Worm (Caenorhabditis elegans) whole organism, L1 larva: ENCODE results near the gene clec-208.

ENCODE experiments used
- C16A3.4 ChIP-seq: fragments of 150-350 bp; optimal IDR thresholded peaks from 2 replicates; lab custom pipeline; 2014; ENCODE audit warnings: missing biosample characterization, missing genetic modification characterization
- C34B4.2 ChIP-seq: sonication (generic microtip); optimal IDR thresholded peaks from 2 replicates; lab custom pipeline; 2017; ENCODE audit warnings: mild to moderate bottlenecking, missing genetic modification characterization, missing compliant biosample characterization
- F16B12.6 ChIP-seq: fragments of 150-350 bp; optimal IDR thresholded peaks from 2 replicates; lab custom pipeline; 2014; ENCODE audit warnings: missing biosample characterization, missing genetic modification characterization
- Y116A8C.19 ChIP-seq: sonication (generic microtip); optimal IDR thresholded peaks from 2 replicates; lab custom pipeline; 2016; ENCODE audit warnings: missing compliant biosample characterization, missing genetic modification characterization, borderline replicate concordance
- aha-1 ChIP-seq: fragments of 150-350 bp; optimal IDR thresholded peaks from 2 replicates; lab custom pipeline; 2014; ENCODE audit warnings: missing biosample characterization, missing genetic modification characterization
- aly-2 ChIP-seq: fragments of 150-350 bp; optimal IDR thresholded peaks from 2 replicates; lab custom pipeline; 2014; ENCODE audit warnings: missing biosample characterization, missing genetic modification characterization
- ama-1 ChIP-seq: fragments of 150-350 bp; optimal IDR thresholded peaks from 2 replicates; lab custom pipeline; 2014
- blmp-1 ChIP-seq: fragments of 150-350 bp; optimal IDR thresholded peaks from 2 replicates; lab custom pipeline; 2014; ENCODE audit warnings: missing biosample characterization, missing genetic modification characterization
- ceh-82 ChIP-seq, 3 experiments: fragments of 150-350 bp in 1 of 3; sonication (generic microtip) in 2 of 3; optimal IDR thresholded peaks; 2 replicates each; lab custom pipeline; 2014 to 2017; ENCODE audit warnings: missing biosample characterization in 3 of 3, missing genetic modification characterization in 3 of 3
- ceh-90 ChIP-seq: sonication (generic microtip); optimal IDR thresholded peaks from 2 replicates; lab custom pipeline; 2016; ENCODE audit warnings: missing genetic modification characterization, missing compliant biosample characterization
- dsc-1 ChIP-seq: sonication (generic microtip); optimal IDR thresholded peaks from 2 replicates; lab custom pipeline; 2016; ENCODE audit warnings: mild to moderate bottlenecking, missing genetic modification characterization, missing compliant biosample characterization
- efl-1 ChIP-seq, 4 experiments: fragments of 150-350 bp; optimal IDR thresholded peaks in 3 of 4; peaks in 1 of 4; 1 replicate in 1 of 4; 2 replicates in 3 of 4; lab custom pipeline; 2014; ENCODE audit warnings: missing biosample characterization in 2 of 4, missing genetic modification characterization in 2 of 4, missing genetic modification reagents in 2 of 4
- efl-3 ChIP-seq: fragments of 200-800 bp; sonication (Bioruptor generic); optimal IDR thresholded peaks from 2 replicates; lab custom pipeline; 2018; ENCODE audit warnings: mild to moderate bottlenecking, missing genetic modification characterization, missing compliant biosample characterization
- egl-13 ChIP-seq: sonication (generic microtip); optimal IDR thresholded peaks from 2 replicates; lab custom pipeline; 2016; ENCODE audit warnings: missing genotype, missing genetic modification reagents, missing genetic modification characterization, missing compliant biosample characterization
- elt-2 ChIP-seq: sonication (generic microtip); optimal IDR thresholded peaks from 2 replicates; lab custom pipeline; 2016; ENCODE audit warnings: missing genetic modification characterization, mild to moderate bottlenecking, inconsistent platforms, missing compliant biosample characterization, missing genetic modification reagents
- ets-5 ChIP-seq: fragments of 200-800 bp; sonication (Bioruptor generic); IDR thresholded peaks from 2 replicates; pipeline ENCODE4 v1.3.6; 2022; ENCODE audit warnings: missing genetic modification characterization, missing compliant biosample characterization
- fkh-8 ChIP-seq: sonication (generic microtip); optimal IDR thresholded peaks from 2 replicates; lab custom pipeline; 2016; ENCODE audit warnings: mild to moderate bottlenecking, missing genetic modification characterization, missing compliant biosample characterization
- grh-1 ChIP-seq: fragments of 200-800 bp; sonication (Bioruptor generic); IDR thresholded peaks from 2 replicates; pipeline ENCODE4 v1.3.6; 2022; ENCODE audit warnings: missing genetic modification reagents, missing genetic modification characterization, missing compliant biosample characterization
- hlh-17 ChIP-seq: fragments of 200-800 bp; sonication (Bioruptor generic); optimal IDR thresholded peaks from 2 replicates; lab custom pipeline; 2018; ENCODE audit warnings: missing genetic modification characterization, mild to moderate bottlenecking, missing compliant biosample characterization, moderate library complexity, borderline replicate concordance
- hlh-4 ChIP-seq: sonication (generic microtip); optimal IDR thresholded peaks from 2 replicates; lab custom pipeline; 2016; ENCODE audit warnings: mild to moderate bottlenecking, missing genetic modification characterization, missing compliant biosample characterization
- irx-1 ChIP-seq: sonication (generic microtip); optimal IDR thresholded peaks from 2 replicates; lab custom pipeline; 2016; ENCODE audit warnings: missing genetic modification characterization, missing compliant biosample characterization
- isw-1 ChIP-seq: fragments of 200-800 bp; sonication (Bioruptor generic); IDR thresholded peaks from 2 replicates; pipeline ENCODE4 v1.3.6; 2022; ENCODE audit warnings: missing genetic modification characterization, missing compliant biosample characterization
- lin-13 ChIP-seq: fragments of 150-350 bp; optimal IDR thresholded peaks from 2 replicates; lab custom pipeline; 2014; ENCODE audit warnings: missing biosample characterization, missing genetic modification reagents, missing genetic modification characterization
- lin-14 ChIP-seq: fragments of 200-800 bp; sonication (Bioruptor generic); optimal IDR thresholded peaks from 2 replicates; lab custom pipeline; 2018; ENCODE audit warnings: mild to moderate bottlenecking, missing genetic modification characterization, moderate library complexity, missing compliant biosample characterization
- lin-15B ChIP-seq: fragments of 150-350 bp; sonication (generic microtip); optimal IDR thresholded peaks from 3 replicates; lab custom pipeline; 2014; ENCODE audit warnings: missing biosample characterization, missing genetic modification characterization
- lin-35 ChIP-seq, 2 experiments: fragments of 150-350 bp; optimal IDR thresholded peaks; 2 replicates each; lab custom pipeline; 2014; ENCODE audit warnings: missing biosample characterization in 2 of 2, missing genetic modification characterization in 2 of 2, missing genetic modification reagents in 2 of 2
- lin-39 ChIP-seq: fragments of 150-350 bp; optimal IDR thresholded peaks from 2 replicates; lab custom pipeline; 2014; ENCODE audit warnings: missing biosample characterization, missing genetic modification reagents, missing genetic modification characterization
- lir-3 ChIP-seq: sonication (generic microtip); optimal IDR thresholded peaks from 2 replicates; lab custom pipeline; 2016; ENCODE audit warnings: mild to moderate bottlenecking, missing genetic modification characterization, moderate library complexity, missing compliant biosample characterization; ENCODE audit not compliant: poor library complexity
- lsy-2 ChIP-seq, 2 experiments: fragments of 150-350 bp; optimal IDR thresholded peaks; 2 replicates each; lab custom pipeline; 2014; ENCODE audit warnings: missing biosample characterization in 2 of 2, missing genetic modification characterization in 2 of 2
- mdl-1 ChIP-seq, 2 experiments: fragments of 150-350 bp; optimal IDR thresholded peaks; 2 replicates each; lab custom pipeline; 2014 to 2017; ENCODE audit warnings: missing biosample characterization in 2 of 2, missing genetic modification characterization in 2 of 2, inconsistent platforms in 1 of 2
- mep-1 ChIP-seq: fragments of 150-350 bp; optimal IDR thresholded peaks from 2 replicates; lab custom pipeline; 2014; ENCODE audit warnings: missing biosample characterization, missing genetic modification characterization
- nhr-12 ChIP-seq: sonication (generic microtip); optimal IDR thresholded peaks from 2 replicates; lab custom pipeline; 2017; ENCODE audit warnings: missing biosample characterization, missing genetic modification characterization
- nhr-19 ChIP-seq: fragments of 200-800 bp; sonication (Bioruptor generic); conservative IDR thresholded peaks from 2 replicates; pipeline ENCODE4 v1.3.6; 2022; ENCODE audit warnings: missing genetic modification characterization, missing compliant biosample characterization
- nhr-20 ChIP-seq: sonication (generic microtip); optimal IDR thresholded peaks from 2 replicates; lab custom pipeline; 2016; ENCODE audit warnings: mild to moderate bottlenecking, missing genetic modification characterization, missing compliant biosample characterization
- nhr-237 ChIP-seq: fragments of 150-350 bp; optimal IDR thresholded peaks from 2 replicates; lab custom pipeline; 2014; ENCODE audit warnings: missing biosample characterization, missing genetic modification characterization
- nhr-28 ChIP-seq: fragments of 150-350 bp; optimal IDR thresholded peaks from 2 replicates; lab custom pipeline; 2014; ENCODE audit warnings: missing biosample characterization, missing genetic modification characterization
- nhr-76 ChIP-seq: sonication (generic microtip); optimal IDR thresholded peaks from 2 replicates; lab custom pipeline; 2017; ENCODE audit warnings: missing biosample characterization, missing genetic modification characterization
- nhr-77 ChIP-seq: fragments of 150-350 bp; optimal IDR thresholded peaks from 2 replicates; lab custom pipeline; 2014; ENCODE audit warnings: missing biosample characterization, missing genetic modification characterization
- nhr-84 ChIP-seq: sonication (generic microtip); optimal IDR thresholded peaks from 2 replicates; lab custom pipeline; 2017; ENCODE audit warnings: missing biosample characterization, missing genetic modification characterization
- nhr-85 ChIP-seq: sonication (generic microtip); peaks from one replicate; lab custom pipeline; 2016; ENCODE audit warnings: missing genetic modification characterization, inconsistent platforms, missing compliant biosample characterization
- pag-3 ChIP-seq: sonication (generic microtip); optimal IDR thresholded peaks from 2 replicates; lab custom pipeline; 2017; ENCODE audit warnings: missing genetic modification characterization, mild to moderate bottlenecking, missing compliant biosample characterization, antibody characterized with exemption, borderline replicate concordance; ENCODE audit not compliant: insufficient read depth
- pax-3 ChIP-seq: fragments of 200-800 bp; sonication (Bioruptor generic); optimal IDR thresholded peaks from 2 replicates; lab custom pipeline; 2018; ENCODE audit warnings: mild to moderate bottlenecking, missing genetic modification characterization, moderate library complexity, missing compliant biosample characterization
- rnt-1 ChIP-seq: sonication (generic microtip); optimal IDR thresholded peaks from 2 replicates; lab custom pipeline; 2016; ENCODE audit warnings: mild to moderate bottlenecking, missing genetic modification characterization, moderate library complexity, missing compliant biosample characterization
- skn-1 ChIP-seq: fragments of 150-350 bp; optimal IDR thresholded peaks from 2 replicates; lab custom pipeline; 2014; ENCODE audit warnings: missing biosample characterization, missing genetic modification characterization
- snu-23 ChIP-seq: sonication (generic microtip); optimal IDR thresholded peaks from 2 replicates; lab custom pipeline; 2016; ENCODE audit warnings: missing genetic modification characterization, missing compliant biosample characterization
- sptf-1 ChIP-seq: fragments of 150-350 bp; optimal IDR thresholded peaks from 2 replicates; lab custom pipeline; 2014; ENCODE audit warnings: missing biosample characterization, missing genetic modification characterization
- sup-37 ChIP-seq: fragments of 200-800 bp; sonication (Bioruptor generic); optimal IDR thresholded peaks from 2 replicates; lab custom pipeline; 2018; ENCODE audit warnings: mild to moderate bottlenecking, missing genetic modification characterization, missing compliant biosample characterization
- swsn-7 ChIP-seq: sonication (generic microtip); optimal IDR thresholded peaks from 2 replicates; lab custom pipeline; 2016; ENCODE audit warnings: missing genetic modification characterization, missing compliant biosample characterization
- unc-30 ChIP-seq: sonication (generic microtip); optimal IDR thresholded peaks from 2 replicates; lab custom pipeline; 2017; ENCODE audit warnings: missing biosample characterization, missing genetic modification characterization
- unc-86 ChIP-seq: sonication (generic microtip); optimal IDR thresholded peaks from 2 replicates; lab custom pipeline; 2016; ENCODE audit warnings: missing genetic modification characterization, missing compliant biosample characterization
- unc-98 ChIP-seq: fragments of 200-800 bp; sonication (Bioruptor generic); IDR thresholded peaks from 2 replicates; pipeline ENCODE4 v1.3.6; 2022; ENCODE audit warnings: missing genetic modification characterization, missing compliant biosample characterization
- zag-1 ChIP-seq: fragments of 150-350 bp; optimal IDR thresholded peaks from 2 replicates; lab custom pipeline; 2014; ENCODE audit warnings: missing biosample characterization, missing genetic modification characterization
- zip-4 ChIP-seq: fragments of 200-800 bp; sonication (Bioruptor generic); optimal IDR thresholded peaks from 2 replicates; lab custom pipeline; 2018; ENCODE audit warnings: mild to moderate bottlenecking, missing genetic modification characterization, moderate library complexity, missing compliant biosample characterization
- ztf-11 ChIP-seq, 2 experiments: sonication (generic microtip); optimal IDR thresholded peaks; 2 replicates each; lab custom pipeline; 2016 to 2017; ENCODE audit warnings: missing genetic modification characterization in 2 of 2, missing biosample characterization in 1 of 2, missing compliant biosample characterization in 1 of 2

clec-208 gene

DNA sequence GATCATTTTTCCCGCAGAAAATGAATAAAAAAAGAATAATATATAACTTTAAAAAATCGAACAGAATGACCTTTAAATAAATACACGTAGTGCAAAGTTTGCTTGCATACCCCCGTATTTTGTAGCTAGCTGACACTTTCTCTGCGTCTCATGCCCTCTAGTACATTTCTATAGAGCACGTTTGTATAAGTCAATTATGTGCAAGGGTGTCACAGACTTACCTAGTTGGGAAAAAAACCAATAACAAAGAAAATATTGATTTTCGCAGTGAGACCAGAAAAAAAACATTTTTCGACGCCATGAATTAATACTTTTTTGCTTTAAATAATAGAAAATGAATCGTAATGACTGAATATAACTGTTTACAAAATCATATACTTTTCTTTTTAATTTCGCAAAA, 11.5 kb downstream of the clec-208 start, which contains the start of gene ckb-4:
Gene ckb-4 (minus strand): TSS at position 140 of the 400 bp plus-strand sequence.
- TF ChIP-seq fkh-8 (tag; lab: Kevin White, UChicago) (no peak), pag-3 (no peak), nhr-12 (tag; lab: Kevin White, UChicago) (no peak), lin-13 (peak; percentile 13), nhr-84 (tag; lab: Kevin White, UChicago) (no peak), hlh-17 (GFP tag; lab: Kevin White, UChicago) (no peak), irx-1 (tag; lab: Kevin White, UChicago) (no peak), nhr-77 (tag; lab: Kevin White, UChicago) (peak; percentile 15), blmp-1 (tag; lab: Kevin White, UChicago) (peak; percentile 16), sup-37 (no peak), isw-1 (GFP tag; lab: Robert Waterston, UW) (no peak), lin-14 (GFP tag; lab: Kevin White, UChicago) (no peak), grh-1 (GFP tag; lab: Robert Waterston, UW) (no peak), mep-1 (no peak), egl-13 (no peak), unc-86 (no peak), lsy-2 (tag; optimal IDR thresholded peaks at IDR 0.05; lab: Kevin White, UChicago) (no peak), elt-2 (no peak), lir-3 (tag; lab: Kevin White, UChicago) (no peak), lin-15B (tag; lab: Kevin White, UChicago) (peak; percentile 41), Y116A8C.19 (tag; lab: Kevin White, UChicago) (no peak), nhr-76 (tag; lab: Kevin White, UChicago) (no peak), nhr-19 (no peak), snu-23 (GFP tag; lab: Kevin White, UChicago) (no peak), ztf-11 (tag; optimal IDR thresholded peaks at IDR 0.05; lab: Kevin White, UChicago) (no peak), F16B12.6 (tag; lab: Kevin White, UChicago) (no peak), nhr-85 (tag; lab: Kevin White, UChicago) (peak; percentile 47), sptf-1 (tag; lab: Kevin White, UChicago) (no peak), unc-98 (GFP tag; lab: Robert Waterston, UW) (no peak), swsn-7 (tag; lab: Kevin White, UChicago) (no peak), rnt-1 (tag; lab: Kevin White, UChicago) (peak; percentile 5), hlh-4 (tag; lab: Kevin White, UChicago) (no peak), dsc-1 (tag; lab: Kevin White, UChicago) (no peak), lin-39 (tag; lab: Kevin White, UChicago) (no peak), nhr-237 (tag; lab: Kevin White, UChicago) (no peak), nhr-28 (tag; lab: Kevin White, UChicago) (no peak), aly-2 (tag; lab: Kevin White, UChicago) (no peak), efl-1 (optimal IDR thresholded peaks at IDR 0.05; lab: Kevin White, UChicago) (peak; percentile 59 to 70), efl-1 (GFP tag; optimal IDR thresholded peaks at IDR 0.05 in 1 of 2; lab: Kevin White, UChicago) (peak; percentile 54 to 85), ceh-90 (no peak), skn-1 (tag; lab: Kevin White, UChicago) (peak; percentile 11), pax-3 (tag; lab: Kevin White, UChicago) (no peak), unc-30 (tag; lab: Kevin White, UChicago) (no peak), C34B4.2 (tag; lab: Kevin White, UChicago) (no peak), ets-5 (GFP tag; lab: Robert Waterston, UW) (no peak), zag-1 (no peak), C16A3.4 (tag; lab: Kevin White, UChicago) (peak; percentile 30), zip-4 (no peak), lin-35 (GFP tag; optimal IDR thresholded peaks at IDR 0.05; lab: Kevin White, UChicago) (peak; percentile 48 to 66), efl-3 (no peak), nhr-20 (tag; lab: Kevin White, UChicago) (peak; percentile 42), mdl-1 (tag; optimal IDR thresholded peaks at IDR 0.05; lab: Kevin White, UChicago) (no peak), ama-1 (lab: Kevin White, UChicago) (no peak), aha-1 (no peak), ceh-82 (tag; optimal IDR thresholded peaks at IDR 0.05; lab: Kevin White, UChicago) (peak in 1 of 3 experiments; percentile 46)
